Fruit fly (Drosophila melanogaster) whole organism, embryonic: ENCODE data around the gene dati.

Experiments used
- Atf3 ChIP-seq: fragments of 200-800 bp; sonication (Bioruptor generic); optimal IDR thresholded peaks from 3 replicates; lab custom pipeline; 2016; ENCODE audit warnings: missing biosample characterization, missing genetic modification characterization
- CG11695 ChIP-seq: fragments of 200-800 bp; sonication (Bioruptor generic); IDR thresholded peaks from 3 replicates; pipeline ENCODE4 v1.3.6; 2022; ENCODE audit warnings: missing biosample characterization, missing genetic modification characterization
- CG11696 ChIP-seq: fragments of 200-800 bp; sonication (Bioruptor generic); IDR thresholded peaks from 2 replicates; pipeline ENCODE4 v1.3.6; 2022; ENCODE audit warnings: missing biosample characterization, missing genetic modification characterization
- CG12659 ChIP-seq: fragments of 200-800 bp; sonication (Bioruptor generic); optimal IDR thresholded peaks from 3 replicates; lab custom pipeline; 2017; ENCODE audit warnings: mild to moderate bottlenecking, missing biosample characterization, missing genetic modification reagents, missing genetic modification characterization
- CG14441 ChIP-seq: fragments of 200-800 bp; sonication (Bioruptor generic); IDR thresholded peaks from 2 replicates; pipeline ENCODE4 v1.3.6; 2022; ENCODE audit warnings: missing biosample characterization, missing genetic modification characterization
- CG14860 ChIP-seq: fragments of 200-800 bp; sonication (Bioruptor generic); IDR thresholded peaks from 3 replicates; pipeline ENCODE4 v1.3.6; 2022; ENCODE audit warnings: missing biosample characterization, missing genetic modification characterization; ENCODE audit not compliant: partially characterized antibody
- CG1602 ChIP-seq: fragments of 200-800 bp; sonication (Bioruptor generic); optimal IDR thresholded peaks from 3 replicates; lab custom pipeline; 2016; ENCODE audit warnings: missing biosample characterization, missing genetic modification characterization
- CG16779 ChIP-seq: fragments of 200-800 bp; sonication (Bioruptor generic); IDR thresholded peaks from 2 replicates; pipeline ENCODE4 v1.3.6; 2022; ENCODE audit warnings: missing biosample characterization, missing genetic modification characterization
- CG16813 ChIP-seq: fragments of 200-800 bp; sonication (Bioruptor generic); IDR thresholded peaks from 3 replicates; pipeline ENCODE4 v1.3.6; 2022; ENCODE audit warnings: missing biosample characterization, missing genetic modification characterization; ENCODE audit not compliant: partially characterized antibody
- CG16815 ChIP-seq: fragments of 200-800 bp; sonication (Bioruptor generic); optimal IDR thresholded peaks from 3 replicates; lab custom pipeline; 2017; ENCODE audit warnings: missing biosample characterization, mild to moderate bottlenecking, missing genetic modification characterization
- CG17912 ChIP-seq: fragments of 200-800 bp; sonication (Bioruptor generic); optimal IDR thresholded peaks from 2 replicates; lab custom pipeline; 2018; ENCODE audit warnings: missing biosample characterization, mild to moderate bottlenecking, missing genetic modification characterization
- CG2129 ChIP-seq: fragments of 200-800 bp; sonication (Bioruptor generic); IDR thresholded peaks from 2 replicates; pipeline ENCODE4 v1.3.6; 2022; ENCODE audit warnings: missing biosample characterization, missing genetic modification characterization; ENCODE audit not compliant: partially characterized antibody
- CG32767 ChIP-seq: fragments of 200-800 bp; sonication (Bioruptor generic); IDR thresholded peaks from 2 replicates; pipeline ENCODE4 v1.3.6; 2022; ENCODE audit warnings: missing biosample characterization, missing genetic modification characterization
- CkIIα-i1 ChIP-seq: fragments of 200-800 bp; sonication (Bioruptor generic); IDR thresholded peaks from 2 replicates; pipeline ENCODE4 v1.3.6; 2022; ENCODE audit warnings: missing biosample characterization, missing genetic modification characterization
- D19A ChIP-seq: fragments of 200-800 bp; optimal IDR thresholded peaks from 3 replicates; lab custom pipeline; 2019; ENCODE audit warnings: missing biosample characterization, mild to moderate bottlenecking, missing genetic modification characterization, moderate library complexity
- E2f2 ChIP-seq: fragments of 200-800 bp; sonication (Bioruptor generic); IDR thresholded peaks from 2 replicates; pipeline ENCODE4 v1.3.6; 2022; ENCODE audit warnings: missing biosample characterization, missing genetic modification characterization
- Eip74EF ChIP-seq, 2 experiments: fragments of 200-800 bp in 1 of 2; fragments of >200 bp in 1 of 2; sonication (Bioruptor generic) in 1 of 2; optimal IDR thresholded peaks; 2 replicates each; lab custom pipeline; 2017 to 2019; ENCODE audit warnings: missing biosample characterization in 2 of 2, missing genetic modification characterization in 2 of 2, mild to moderate bottlenecking in 1 of 2, moderate library complexity in 1 of 2
- Elba2 ChIP-seq: fragments of 200-800 bp; sonication (Bioruptor generic); optimal IDR thresholded peaks from 3 replicates; lab custom pipeline; 2016; ENCODE audit warnings: missing biosample characterization, missing genetic modification characterization
- Ets97D ChIP-seq: fragments of 200-800 bp; sonication (Bioruptor generic); optimal IDR thresholded peaks from 3 replicates; lab custom pipeline; 2016; ENCODE audit warnings: missing biosample characterization, missing genetic modification characterization
- HLH4C ChIP-seq: fragments of 200-800 bp; sonication (Bioruptor generic); IDR thresholded peaks from 3 replicates; pipeline ENCODE4 v1.3.6; 2022; ENCODE audit warnings: missing biosample characterization, missing genetic modification characterization; ENCODE audit not compliant: partially characterized antibody
- Hr51 ChIP-seq, 2 experiments: fragments of 200-800 bp; sonication (Bioruptor generic); optimal IDR thresholded peaks; 2 replicates in 1 of 2; 3 replicates in 1 of 2; lab custom pipeline; 2016 to 2018; ENCODE audit warnings: missing biosample characterization in 2 of 2, missing genetic modification characterization in 2 of 2, mild to moderate bottlenecking in 1 of 2, moderate library complexity in 1 of 2
- MBD-R2 ChIP-seq: fragments of 200-800 bp; sonication (Bioruptor generic); IDR thresholded peaks from 2 replicates; pipeline ENCODE4 v1.3.6; 2022; ENCODE audit warnings: missing biosample characterization, missing genetic modification characterization
- Med ChIP-seq: fragments of 200-800 bp; sonication (Bioruptor generic); peaks from one replicate; lab custom pipeline; 2016; ENCODE audit warnings: missing biosample characterization, missing genetic modification characterization, mild to moderate bottlenecking, inconsistent platforms, moderate library complexity
- Sin3A ChIP-seq: fragments of >200 bp; optimal IDR thresholded peaks from 2 replicates; lab custom pipeline; 2018
- Sox100B ChIP-seq: fragments of 200-800 bp; sonication (Bioruptor generic); optimal IDR thresholded peaks from 3 replicates; lab custom pipeline; 2018; ENCODE audit warnings: missing biosample characterization, mild to moderate bottlenecking, missing genetic modification characterization
- Spps ChIP-seq: fragments of 200-800 bp; sonication (Bioruptor generic); optimal IDR thresholded peaks from 2 replicates; lab custom pipeline; 2018; ENCODE audit warnings: missing biosample characterization, mild to moderate bottlenecking, missing genetic modification characterization
- Stat92E ChIP-seq, 3 experiments: fragments of >200 bp in 2 of 3; fragments of 200-800 bp in 1 of 3; sonication (Bioruptor generic) in 1 of 3; optimal IDR thresholded peaks; 2 replicates each; lab custom pipeline; 2017 to 2019; ENCODE audit warnings: missing biosample characterization in 3 of 3, missing genetic modification characterization in 3 of 3, mild to moderate bottlenecking in 1 of 3, moderate library complexity in 1 of 3
- dimm ChIP-seq: fragments of 200-800 bp; sonication (Bioruptor generic); IDR thresholded peaks from 2 replicates; pipeline ENCODE4 v1.3.6; 2022; ENCODE audit warnings: missing biosample characterization, missing genetic modification characterization
- eve ChIP-seq, 2 experiments: fragments of >200 bp; optimal IDR thresholded peaks; 2 replicates each; lab custom pipeline; 2017; ENCODE audit warnings: missing biosample characterization in 2 of 2, missing genetic modification characterization in 2 of 2
- gem ChIP-seq: fragments of 200-800 bp; sonication (Bioruptor generic); optimal IDR thresholded peaks from 2 replicates; lab custom pipeline; 2019; ENCODE audit warnings: missing biosample characterization, mild to moderate bottlenecking, missing genetic modification characterization, moderate library complexity
- gsb-n ChIP-seq: fragments of 200-800 bp; sonication (Bioruptor generic); optimal IDR thresholded peaks from 3 replicates; lab custom pipeline; 2018; ENCODE audit warnings: missing biosample characterization, mild to moderate bottlenecking, missing genetic modification characterization
- hkb ChIP-seq, 2 experiments: fragments of 200-800 bp in 1 of 2; fragments of >200 bp in 1 of 2; sonication (Bioruptor generic) in 1 of 2; IDR thresholded peaks in 1 of 2; optimal IDR thresholded peaks in 1 of 2; 2 replicates each; pipeline versions ENCODE4 v1.3.6 to Lab custom; 2017 to 2022; ENCODE audit warnings: missing biosample characterization in 1 of 2, missing genetic modification characterization in 1 of 2
- knrl ChIP-seq: fragments of 200-800 bp; sonication (Bioruptor generic); IDR thresholded peaks from 3 replicates; pipeline ENCODE4 v1.3.6; 2022; ENCODE audit warnings: missing biosample characterization, missing genetic modification characterization; ENCODE audit not compliant: partially characterized antibody
- mam ChIP-seq: fragments of 200-800 bp; sonication (Bioruptor generic); optimal IDR thresholded peaks from 3 replicates; lab custom pipeline; 2016; ENCODE audit warnings: missing biosample characterization, missing genetic modification characterization
- oc ChIP-seq: fragments of 200-800 bp; sonication (Bioruptor generic); optimal IDR thresholded peaks from 2 replicates; lab custom pipeline; 2018; ENCODE audit warnings: missing biosample characterization, mild to moderate bottlenecking, missing genetic modification characterization, moderate library complexity
- otp ChIP-seq: fragments of 200-800 bp; sonication (Bioruptor generic); IDR thresholded peaks from 3 replicates; pipeline ENCODE4, ENCODE4 v1.3.6; 2022; ENCODE audit warnings: missing biosample characterization, missing genetic modification characterization
- peb ChIP-seq: fragments of 200-800 bp; sonication (Bioruptor generic); IDR thresholded peaks from 2 replicates; pipeline ENCODE4 v1.3.6; 2022; ENCODE audit warnings: missing biosample characterization, missing genetic modification characterization
- row ChIP-seq: fragments of 200-800 bp; sonication (Bioruptor generic); IDR thresholded peaks from 3 replicates; pipeline ENCODE4 v1.3.6; 2022; ENCODE audit warnings: missing biosample characterization, missing genetic modification characterization
- sens ChIP-seq: fragments of 200-800 bp; sonication (Bioruptor generic); peaks from one replicate; lab custom pipeline; 2016; ENCODE audit warnings: missing biosample characterization, missing genetic modification characterization
- slou ChIP-seq: fragments of 200-800 bp; sonication (Bioruptor generic); optimal IDR thresholded peaks from 3 replicates; lab custom pipeline; 2016; ENCODE audit warnings: missing biosample characterization, missing genetic modification characterization
- sna ChIP-seq: fragments of 200-800 bp; sonication (Bioruptor generic); IDR thresholded peaks from 2 replicates; pipeline ENCODE4 v1.3.6; 2022; ENCODE audit warnings: missing biosample characterization, missing genetic modification characterization; ENCODE audit not compliant: partially characterized antibody
- ssp ChIP-seq: fragments of 200-800 bp; sonication (Bioruptor generic); IDR thresholded peaks from 2 replicates; pipeline ENCODE4 v1.3.6; 2022; ENCODE audit warnings: missing biosample characterization, missing genetic modification characterization
- stc ChIP-seq: fragments of 200-800 bp; sonication (Bioruptor generic); IDR thresholded peaks from 2 replicates; pipeline ENCODE4 v1.3.6; 2022; ENCODE audit warnings: missing biosample characterization, missing genetic modification characterization
- ttk ChIP-seq: fragments of 200-800 bp; sonication (Bioruptor generic); IDR thresholded peaks from 2 replicates; pipeline ENCODE4 v2.1.2; 2022; ENCODE audit warnings: missing biosample characterization, missing genetic modification characterization

Gene dati

DNA sequence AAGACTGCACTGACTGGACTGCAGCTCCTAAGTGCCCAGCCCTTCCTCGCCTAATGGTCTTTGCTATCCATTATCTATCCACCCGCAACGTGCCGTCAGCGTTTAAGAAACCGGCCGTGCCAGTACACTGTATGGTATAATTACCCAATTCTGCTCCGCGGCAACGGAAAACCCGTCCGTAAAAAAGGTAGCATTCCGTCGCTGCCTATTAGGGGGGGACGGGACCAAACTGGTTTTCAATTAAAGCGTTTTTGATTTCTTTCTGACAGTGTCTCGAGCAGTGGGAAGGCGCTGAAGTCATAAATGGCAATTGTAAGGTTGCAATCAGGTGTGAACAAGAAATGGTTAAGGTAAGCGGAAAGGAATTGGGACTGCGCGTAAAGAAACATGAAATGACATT lies 14.9 kb downstream of the dati start (continued):
- TF ChIP-seq CG32767 (GFP tag; lab: Robert Waterston, UW): no peak

DNA sequence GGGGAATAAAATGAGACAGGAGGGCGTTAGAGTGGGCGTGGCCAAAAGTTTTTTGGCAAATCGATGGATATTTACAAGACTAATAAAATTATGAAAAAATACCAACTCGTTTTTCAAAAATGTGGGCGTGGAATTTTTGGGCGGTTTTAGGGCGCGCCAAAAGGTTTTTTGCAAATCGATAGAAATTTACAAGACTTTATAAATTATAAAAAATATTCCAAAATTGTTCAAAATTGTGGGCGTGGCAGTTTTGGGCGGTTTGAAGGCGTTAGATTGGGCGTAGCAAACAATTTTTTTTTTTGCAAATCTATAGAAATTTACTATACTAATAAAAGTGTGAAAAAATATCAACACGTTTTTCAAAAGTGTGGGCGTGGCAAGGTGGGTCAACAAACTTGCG lies 16.3 kb downstream of the dati start:
- TF ChIP-seq Hr51 (GFP tag; optimal IDR thresholded peaks at IDR 0.05; lab: Kevin White, UChicago) (no peak), sens (GFP tag; lab: Kevin White, UChicago) (peak; percentile 25)

DNA sequence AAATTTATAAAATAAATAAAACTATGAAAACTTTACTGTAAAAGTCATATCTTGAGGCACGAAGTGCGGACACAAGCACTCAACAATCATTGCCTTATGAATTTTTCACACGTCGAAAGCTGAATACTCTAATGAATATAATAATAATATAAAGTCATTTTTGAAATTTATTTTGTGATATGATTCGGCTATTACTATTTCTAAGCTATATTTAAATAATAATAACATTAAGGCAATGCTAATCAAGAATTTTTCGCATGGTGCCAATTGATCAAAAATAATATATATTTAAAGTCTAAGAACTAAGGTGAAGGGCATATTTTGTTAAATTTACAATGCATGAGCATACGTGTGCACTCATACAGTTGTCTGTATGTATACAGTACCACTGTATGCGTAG lies 21.2 kb downstream of the dati start:
- TF ChIP-seq gem (peak; percentile 39), D19A (tag; lab: Kevin White, UChicago) (peak; percentile 97), row (GFP tag; lab: Robert Waterston, UW) (peak; percentile 85), CG11695 (GFP tag; lab: Robert Waterston, UW) (0 out of 3 replicates have a peak, but pooled peaks have one; percentile 27), stc (GFP tag; lab: Robert Waterston, UW) (0 out of 2 replicates have a peak, but pooled peaks have one; percentile 29), Sox100B (peak; percentile 4), sens (GFP tag; lab: Kevin White, UChicago) (peak; percentile 45)

DNA sequence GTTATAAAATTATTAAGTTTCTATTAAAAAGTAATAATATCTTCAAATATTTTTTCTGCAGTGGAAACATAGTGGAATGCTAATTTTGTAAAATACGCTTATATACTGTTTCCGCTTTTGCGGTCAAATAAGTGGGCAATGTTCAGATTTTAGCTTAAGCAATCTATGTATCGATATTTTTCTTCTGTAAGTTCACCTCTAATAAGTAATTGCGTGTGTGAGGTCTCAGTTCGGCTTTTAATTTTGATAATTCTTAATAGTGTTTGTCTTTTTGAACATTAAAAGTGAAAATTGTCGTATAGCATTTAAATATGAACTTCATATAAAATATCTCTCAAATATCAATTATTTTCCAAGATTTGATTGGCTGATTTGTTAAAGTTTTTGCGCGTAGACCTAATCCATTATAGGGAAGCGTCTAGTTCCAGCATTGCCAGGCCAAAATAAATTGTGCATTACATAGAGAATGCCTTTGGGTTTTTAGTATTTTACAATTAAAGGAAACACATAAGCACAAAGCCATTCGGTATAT lies 35.6 kb downstream of the dati start, which contains the start of gene Hcf:
Gene Hcf (plus strand): TSS at position 180 of the 532 bp plus-strand sequence.
- TF ChIP-seq Stat92E (GFP tag; optimal IDR thresholded peaks at IDR 0.05; lab: Kevin White, UChicago) (peak in 1 of 3 experiments; percentile 66), CG2129 (GFP tag; lab: Robert Waterston, UW) (no peak), CG11696 (GFP tag; lab: Robert Waterston, UW) (no peak), HLH4C (peak; percentile 54; the same call in 2 of the 3 replicates), hkb (optimal IDR thresholded peaks at IDR 0.05; lab: Kevin White, UChicago) (no peak), hkb (GFP tag; IDR thresholded peaks at IDR 0.05; lab: Robert Waterston, UW) (no peak), E2f2 (GFP tag; lab: Robert Waterston, UW) (0 out of 2 replicates have a peak, but pooled peaks have one; percentile 29), slou (GFP tag; lab: Kevin White, UChicago) (peak; percentile 13), oc (no peak), CG16813 (GFP tag; lab: Robert Waterston, UW) (peak; percentile 76), peb (no peak), CG17912 (GFP tag; lab: Kevin White, UChicago) (no peak), CG12659 (GFP tag; lab: Kevin White, UChicago) (peak; percentile 76), Elba2 (GFP tag; lab: Kevin White, UChicago) (peak; percentile 31), CG14441 (no peak), MBD-R2 (GFP tag; lab: Robert Waterston, UW) (peak; percentile 29; the same call in 1 of the 2 replicates), eve (GFP tag; optimal IDR thresholded peaks at IDR 0.05; lab: Kevin White, UChicago) (peak in 1 of 2 experiments; percentile 66), CG1602 (GFP tag; lab: Kevin White, UChicago) (peak; percentile 27), otp (no peak), Eip74EF (GFP tag; optimal IDR thresholded peaks at IDR 0.05; lab: Kevin White, UChicago) (peak in 1 of 2 experiments; percentile 43), ttk (GFP tag; lab: Robert Waterston, UW) (no peak), Atf3 (GFP tag; lab: Kevin White, UChicago) (no peak), dimm (GFP tag; lab: Robert Waterston, UW) (no peak), CG16815 (GFP tag; lab: Kevin White, UChicago) (peak; percentile 4), sens (GFP tag; lab: Kevin White, UChicago) (peak; percentile 70), ssp (peak; percentile 100), CkIIα-i1 (GFP tag; lab: Robert Waterston, UW) (no peak), Spps (no peak), sna (GFP tag; lab: Robert Waterston, UW) (0 out of 2 replicates have a peak, but pooled peaks have one; percentile 30), CG14860 (GFP tag; lab: Robert Waterston, UW) (peak; percentile 38; the same call in 1 of the 3 replicates), Sin3A (lab: Kevin White, UChicago) (no peak), mam (GFP tag; lab: Kevin White, UChicago) (peak; percentile 22), Ets97D (GFP tag; lab: Kevin White, UChicago) (peak; percentile 52), knrl (GFP tag; lab: Robert Waterston, UW) (peak; percentile 75), CG16779 (no peak), Med (GFP tag; lab: Kevin White, UChicago) (peak; percentile 83), gsb-n (tag; lab: Kevin White, UChicago) (no peak)
